Fruit fly (Drosophila melanogaster) whole organism, embryonic: ENCODE data around the gene CG14598.

Experiments used
- Ada2b ChIP-seq: fragments of 200-800 bp; sonication (Bioruptor generic); IDR thresholded peaks from 2 replicates; pipeline ENCODE4 v1.3.6; 2022; ENCODE audit warnings: missing biosample characterization, missing genetic modification characterization
- Bgb ChIP-seq: fragments of 200-800 bp; sonication (Bioruptor generic); IDR thresholded peaks from 2 replicates; pipeline ENCODE4 v1.3.6; 2022; ENCODE audit warnings: missing biosample characterization, missing genetic modification characterization; ENCODE audit not compliant: partially characterized antibody
- Bteb2 ChIP-seq: fragments of 200-800 bp; sonication (Bioruptor generic); optimal IDR thresholded peaks from 2 replicates; lab custom pipeline; 2016; ENCODE audit warnings: missing biosample characterization, missing genetic modification characterization
- CG10267 ChIP-seq: fragments of 200-800 bp; sonication (Bioruptor generic); optimal IDR thresholded peaks from 2 replicates; lab custom pipeline; 2018; ENCODE audit warnings: missing biosample characterization, mild to moderate bottlenecking, missing genetic modification characterization, moderate library complexity
- CG10274 ChIP-seq: fragments of 200-800 bp; sonication (Bioruptor generic); optimal IDR thresholded peaks from 3 replicates; lab custom pipeline; 2017; ENCODE audit warnings: missing biosample characterization, mild to moderate bottlenecking, missing genetic modification characterization
- CG10462 ChIP-seq: fragments of 200-800 bp; sonication (Bioruptor generic); optimal IDR thresholded peaks from 2 replicates; lab custom pipeline; 2016; ENCODE audit warnings: missing biosample characterization, missing genetic modification characterization
- CG11247 ChIP-seq: fragments of 200-800 bp; sonication (Bioruptor generic); IDR thresholded peaks from 2 replicates; pipeline ENCODE4 v1.3.6; 2022; ENCODE audit warnings: missing biosample characterization, missing genetic modification characterization
- CG11456 ChIP-seq: fragments of 200-800 bp; sonication (Bioruptor generic); IDR thresholded peaks from 3 replicates; pipeline ENCODE4 v1.3.6; 2022; ENCODE audit warnings: missing biosample characterization, missing genetic modification characterization
- CG11560 ChIP-seq: fragments of 200-800 bp; sonication (Bioruptor generic); IDR thresholded peaks from 3 replicates; pipeline ENCODE4 v1.3.6; 2022; ENCODE audit warnings: missing biosample characterization, missing genetic modification characterization
- CG11723 ChIP-seq: fragments of 200-800 bp; sonication (Bioruptor generic); optimal IDR thresholded peaks from 2 replicates; lab custom pipeline; 2017; ENCODE audit warnings: missing biosample characterization, mild to moderate bottlenecking, missing genetic modification characterization
- CG12391 ChIP-seq: fragments of 200-800 bp; sonication (Bioruptor generic); optimal IDR thresholded peaks from 3 replicates; lab custom pipeline; 2018; ENCODE audit warnings: missing biosample characterization, mild to moderate bottlenecking, missing genetic modification characterization, moderate library complexity
- CG13123 ChIP-seq: fragments of 200-800 bp; sonication (Bioruptor generic); optimal IDR thresholded peaks from 2 replicates; lab custom pipeline; 2016; ENCODE audit warnings: missing biosample characterization, missing genetic modification characterization
- CG1603 ChIP-seq: fragments of 200-800 bp; sonication (Bioruptor generic); optimal IDR thresholded peaks from 2 replicates; lab custom pipeline; 2019; ENCODE audit warnings: missing biosample characterization, mild to moderate bottlenecking, missing genetic modification characterization, moderate library complexity
- CG16779 ChIP-seq: fragments of 200-800 bp; sonication (Bioruptor generic); IDR thresholded peaks from 2 replicates; pipeline ENCODE4 v1.3.6; 2022; ENCODE audit warnings: missing biosample characterization, missing genetic modification characterization
- CG16813 ChIP-seq: fragments of 200-800 bp; sonication (Bioruptor generic); IDR thresholded peaks from 3 replicates; pipeline ENCODE4 v1.3.6; 2022; ENCODE audit warnings: missing biosample characterization, missing genetic modification characterization; ENCODE audit not compliant: partially characterized antibody
- CG16815 ChIP-seq: fragments of 200-800 bp; sonication (Bioruptor generic); optimal IDR thresholded peaks from 3 replicates; lab custom pipeline; 2017; ENCODE audit warnings: missing biosample characterization, mild to moderate bottlenecking, missing genetic modification characterization
- CG17361 ChIP-seq: fragments of 200-800 bp; sonication (Bioruptor generic); IDR thresholded peaks from 3 replicates; pipeline ENCODE4 v1.3.6; 2022; ENCODE audit warnings: missing biosample characterization, missing genetic modification characterization
- CG17568 ChIP-seq: fragments of 200-800 bp; sonication (Bioruptor generic); optimal IDR thresholded peaks from 2 replicates; lab custom pipeline; 2018; ENCODE audit warnings: missing biosample characterization, mild to moderate bottlenecking, missing genetic modification characterization, moderate library complexity
- CG17802 ChIP-seq: fragments of 200-800 bp; sonication (Bioruptor generic); optimal IDR thresholded peaks from 2 replicates; lab custom pipeline; 2018; ENCODE audit warnings: missing biosample characterization, mild to moderate bottlenecking, missing genetic modification characterization, moderate library complexity
- CG2199 ChIP-seq: fragments of 200-800 bp; sonication (Bioruptor generic); IDR thresholded peaks from 3 replicates; pipeline ENCODE4 v1.3.6; 2022; ENCODE audit warnings: missing biosample characterization, missing genetic modification characterization
- CG31365 ChIP-seq: fragments of 200-800 bp; sonication (Bioruptor generic); optimal IDR thresholded peaks from 2 replicates; lab custom pipeline; 2018; ENCODE audit warnings: missing biosample characterization, mild to moderate bottlenecking, missing genetic modification characterization
- CG4404 ChIP-seq: fragments of 200-800 bp; sonication (Bioruptor generic); IDR thresholded peaks from 2 replicates; pipeline ENCODE4 v1.3.6; 2022; ENCODE audit warnings: missing biosample characterization, missing genetic modification characterization
- CG6272 ChIP-seq: fragments of 200-800 bp; sonication (Bioruptor generic); IDR thresholded peaks from 2 replicates; pipeline ENCODE4 v1.3.6; 2022; ENCODE audit warnings: missing biosample characterization, missing genetic modification characterization
- CG6854 ChIP-seq: fragments of 200-800 bp; sonication (Bioruptor generic); optimal IDR thresholded peaks from 3 replicates; lab custom pipeline; 2017; ENCODE audit warnings: missing biosample characterization, mild to moderate bottlenecking, missing genetic modification characterization
- CG8944 ChIP-seq: fragments of 200-800 bp; sonication (Bioruptor generic); optimal IDR thresholded peaks from 3 replicates; lab custom pipeline; 2016; ENCODE audit warnings: missing biosample characterization, missing genetic modification characterization
- CG9437 ChIP-seq: fragments of 200-800 bp; sonication (Bioruptor generic); optimal IDR thresholded peaks from 2 replicates; lab custom pipeline; 2018; ENCODE audit warnings: missing biosample characterization, mild to moderate bottlenecking, missing genetic modification characterization
- CkIIα-i1 ChIP-seq: fragments of 200-800 bp; sonication (Bioruptor generic); IDR thresholded peaks from 2 replicates; pipeline ENCODE4 v1.3.6; 2022; ENCODE audit warnings: missing biosample characterization, missing genetic modification characterization
- CrebB ChIP-seq: fragments of 200-800 bp; sonication (Bioruptor generic); optimal IDR thresholded peaks from 3 replicates; lab custom pipeline; 2018; ENCODE audit warnings: missing biosample characterization, mild to moderate bottlenecking, missing genetic modification characterization
- Dad ChIP-seq: fragments of 200-800 bp; sonication (Bioruptor generic); optimal IDR thresholded peaks from 3 replicates; lab custom pipeline; 2016; ENCODE audit warnings: missing biosample characterization, missing genetic modification characterization
- Doc2 ChIP-seq: fragments of 200-800 bp; sonication (Bioruptor generic); IDR thresholded peaks from 2 replicates; pipeline ENCODE4 v1.3.6; 2022; ENCODE audit warnings: missing biosample characterization, missing genetic modification characterization
- Fer2 ChIP-seq: fragments of 200-800 bp; sonication (Bioruptor generic); optimal IDR thresholded peaks from 2 replicates; lab custom pipeline; 2018; ENCODE audit warnings: missing biosample characterization, mild to moderate bottlenecking, missing genetic modification characterization, moderate library complexity
- HLHmδ ChIP-seq: fragments of 200-800 bp; sonication (Bioruptor generic); optimal IDR thresholded peaks from 2 replicates; lab custom pipeline; 2018; ENCODE audit warnings: missing biosample characterization, mild to moderate bottlenecking, missing genetic modification characterization, moderate library complexity
- HmgD ChIP-seq: fragments of 200-800 bp; sonication (Bioruptor generic); optimal IDR thresholded peaks from 3 replicates; lab custom pipeline; 2016; ENCODE audit warnings: missing biosample characterization, missing genetic modification characterization
- HmgZ ChIP-seq: fragments of 200-800 bp; sonication (Bioruptor generic); optimal IDR thresholded peaks from 2 replicates; lab custom pipeline; 2018; ENCODE audit warnings: missing biosample characterization, mild to moderate bottlenecking, missing genetic modification characterization
- Hmr ChIP-seq: fragments of 200-800 bp; sonication (Bioruptor generic); optimal IDR thresholded peaks from 3 replicates; lab custom pipeline; 2017; ENCODE audit warnings: mild to moderate bottlenecking, missing biosample characterization, missing genetic modification reagents, missing genetic modification characterization
- Max ChIP-seq: fragments of 200-800 bp; sonication (Bioruptor generic); optimal IDR thresholded peaks from 2 replicates; lab custom pipeline; 2016; ENCODE audit warnings: missing biosample characterization, mild to moderate bottlenecking, missing genetic modification characterization
- Med ChIP-seq: fragments of 200-800 bp; sonication (Bioruptor generic); peaks from one replicate; lab custom pipeline; 2016; ENCODE audit warnings: missing biosample characterization, missing genetic modification characterization, mild to moderate bottlenecking, inconsistent platforms, moderate library complexity
- Nf-YB ChIP-seq: fragments of 200-800 bp; sonication (Bioruptor generic); optimal IDR thresholded peaks from 3 replicates; lab custom pipeline; 2019; ENCODE audit warnings: missing biosample characterization, mild to moderate bottlenecking, missing genetic modification characterization, moderate library complexity
- Ptx1 ChIP-seq: fragments of 200-800 bp; sonication (Bioruptor generic); IDR thresholded peaks from 2 replicates; pipeline ENCODE4 v1.3.6; 2022; ENCODE audit warnings: missing biosample characterization, missing genetic modification characterization
- chinmo ChIP-seq: fragments of 200-800 bp; sonication (Bioruptor generic); IDR thresholded peaks from 4 replicates; pipeline ENCODE4 v1.3.6; 2022; ENCODE audit warnings: missing biosample characterization, missing genetic modification characterization; ENCODE audit not compliant: partially characterized antibody
- chm ChIP-seq: fragments of 200-800 bp; sonication (Bioruptor generic); IDR thresholded peaks from 2 replicates; pipeline ENCODE4 v1.3.6; 2022; ENCODE audit warnings: missing biosample characterization, missing genetic modification characterization
- chn ChIP-seq: fragments of 200-800 bp; sonication (Bioruptor generic); optimal IDR thresholded peaks from 2 replicates; lab custom pipeline; 2016; ENCODE audit warnings: missing biosample characterization, missing genetic modification characterization
- gcm2 ChIP-seq: fragments of 200-800 bp; sonication (Bioruptor generic); optimal IDR thresholded peaks from 2 replicates; lab custom pipeline; 2016; ENCODE audit warnings: missing biosample characterization, missing genetic modification characterization
- hbn ChIP-seq: fragments of 200-800 bp; sonication (Bioruptor generic); IDR thresholded peaks from 2 replicates; pipeline ENCODE4 v1.3.6; 2022; ENCODE audit warnings: missing biosample characterization, missing genetic modification characterization; ENCODE audit not compliant: partially characterized antibody
- mld ChIP-seq: fragments of 200-800 bp; sonication (Bioruptor generic); IDR thresholded peaks from 3 replicates; pipeline ENCODE4 v1.3.6; 2022; ENCODE audit warnings: missing biosample characterization, missing genetic modification characterization; ENCODE audit not compliant: partially characterized antibody
- onecut ChIP-seq: fragments of 200-800 bp; sonication (Bioruptor generic); IDR thresholded peaks from 2 replicates; pipeline ENCODE4 v1.3.6; 2022; ENCODE audit warnings: missing biosample characterization, missing genetic modification characterization
- slp2 ChIP-seq: fragments of 200-800 bp; sonication (Bioruptor generic); optimal IDR thresholded peaks from 2 replicates; lab custom pipeline; 2016; ENCODE audit warnings: missing biosample characterization, missing genetic modification characterization
- sob ChIP-seq: fragments of 200-800 bp; sonication (Bioruptor generic); IDR thresholded peaks from 2 replicates; pipeline ENCODE4 v1.3.6; 2022; ENCODE audit warnings: missing biosample characterization, missing genetic modification characterization
- unpg ChIP-seq: fragments of 200-800 bp; sonication (Bioruptor generic); optimal IDR thresholded peaks from 3 replicates; lab custom pipeline; 2018; ENCODE audit warnings: missing biosample characterization, mild to moderate bottlenecking, missing genetic modification characterization, moderate library complexity
- zfh1 ChIP-seq: fragments of 200-800 bp; sonication (Bioruptor generic); IDR thresholded peaks from 3 replicates; pipeline ENCODE4 v1.3.6; 2022; ENCODE audit warnings: missing biosample characterization, missing genetic modification characterization

The CG14598 gene

dm6 chr3R:7474616-7475120 lies 35.1 kb downstream of the CG14598 start (continued):
- TF ChIP-seq CrebB (tag; lab: Kevin White, UChicago) (peak; percentile 81), chn (GFP tag; lab: Kevin White, UChicago) (peak; percentile 90), hbn (GFP tag; lab: Robert Waterston, UW) (peak; percentile 76), Ptx1 (GFP tag; lab: Robert Waterston, UW) (peak; percentile 58), CG10267 (tag; lab: Kevin White, UChicago) (no peak), CG16779 (GFP tag; lab: Robert Waterston, UW) (0 out of 2 replicates have a peak, but pooled peaks have one; percentile 72), HmgD (GFP tag; lab: Kevin White, UChicago) (peak; percentile 33), Doc2 (no peak), CG17802 (no peak), onecut (GFP tag; lab: Robert Waterston, UW) (peak; percentile 86), CG1603 (tag; lab: Kevin White, UChicago) (peak; percentile 54), CG10462 (GFP tag; lab: Kevin White, UChicago) (no peak), CG11723 (GFP tag; lab: Kevin White, UChicago) (peak; percentile 86), CkIIα-i1 (no peak), CG2199 (peak; percentile 74; the same call in 2 of the 3 replicates), CG31365 (tag; lab: Kevin White, UChicago) (peak; percentile 63), sob (peak; percentile 77), CG9437 (GFP tag; lab: Kevin White, UChicago) (no peak), CG6272 (peak; percentile 32; the same call in 1 of the 2 replicates), chm (GFP tag; lab: Robert Waterston, UW) (peak; percentile 91), CG17568 (no peak), CG16813 (GFP tag; lab: Robert Waterston, UW) (peak; percentile 97), HmgZ (tag; lab: Kevin White, UChicago) (peak; percentile 91), Max (GFP tag; lab: Kevin White, UChicago) (no peak), HLHmδ (GFP tag; lab: Kevin White, UChicago) (peak; percentile 97), Hmr (GFP tag; lab: Kevin White, UChicago) (peak; percentile 73), CG17361 (no peak), mld (GFP tag; lab: Robert Waterston, UW) (peak; percentile 99), slp2 (GFP tag; lab: Kevin White, UChicago) (peak; percentile 37), Bgb (GFP tag; lab: Robert Waterston, UW) (peak; percentile 99), Nf-YB (GFP tag; lab: Kevin White, UChicago) (peak; percentile 38), Med (peak; percentile 96), Bteb2 (GFP tag; lab: Kevin White, UChicago) (no peak), CG4404 (0 out of 2 replicates have a peak, but pooled peaks have one; percentile 16), Fer2 (peak; percentile 24), CG16815 (no peak), chinmo (GFP tag; lab: Robert Waterston, UW) (peak; percentile 100), CG13123 (GFP tag; lab: Kevin White, UChicago) (no peak), CG12391 (tag; lab: Kevin White, UChicago) (peak; percentile 48), CG8944 (peak; percentile 59), CG11456 (GFP tag; lab: Robert Waterston, UW) (peak; percentile 75), unpg (peak; percentile 51), gcm2 (GFP tag; lab: Kevin White, UChicago) (no peak), CG10274 (GFP tag; lab: Kevin White, UChicago) (no peak), Dad (GFP tag; lab: Kevin White, UChicago) (peak; percentile 78), CG11247 (0 out of 2 replicates have a peak, but pooled peaks have one; percentile 35), CG11560 (tag; lab: Robert Waterston, UW) (no peak), Ada2b (peak; percentile 27; the same call in 1 of the 2 replicates), zfh1 (GFP tag; lab: Robert Waterston, UW) (peak; percentile 68; the same call in 1 of the 3 replicates), CG6854 (GFP tag; lab: Kevin White, UChicago) (peak; percentile 57)
